Fruit fly (Drosophila melanogaster): Measurements from ENCODE around the gene wry.

wry gene

DNA sequence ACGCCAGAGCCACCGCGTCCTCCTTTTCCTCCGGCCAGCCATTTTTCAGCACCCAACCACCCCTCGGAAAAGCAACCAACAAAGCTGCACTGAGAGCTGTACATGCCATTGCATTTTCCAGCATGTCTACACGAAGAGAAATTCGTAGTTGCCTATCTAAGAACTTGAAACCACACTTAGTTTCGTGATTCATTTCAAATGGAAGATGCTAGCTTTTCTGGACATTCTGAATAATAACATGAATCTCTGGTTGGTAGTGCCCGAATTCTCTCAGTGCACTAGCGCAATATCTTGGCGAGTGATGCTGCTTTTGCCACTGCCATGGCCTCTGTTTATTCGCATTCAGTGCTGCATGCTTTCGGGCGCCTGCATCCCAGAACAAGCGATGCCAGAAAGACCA is 25.7 kb downstream of the wry start (continued):
- peak; percentile 2 for TF ChIP-seq Sox14 (GFP tag; optimal IDR thresholded peaks at IDR 0.05)
- TF ChIP-seq Hr39 (GFP tag; optimal IDR thresholded peaks at IDR 0.05), result peak; percentile 6
- peak in 1 of 2 experiments; percentile 20 for TF ChIP-seq ss (GFP tag; optimal IDR thresholded peaks at IDR 0.05)
- TF ChIP-seq CG11902 (GFP tag; optimal IDR thresholded peaks at IDR 0.05), result no peak
- TF ChIP-seq salr (GFP tag; optimal IDR thresholded peaks at IDR 0.05), result no peak
- TF ChIP-seq CG10669 (GFP tag; optimal IDR thresholded peaks at IDR 0.05), result peak; percentile 33

dm6 chr2L:1869503-1869902 is 33.2 kb downstream of the wry start, which contains the start of gene CG7295:
Gene CG7295 (plus strand): TSS chr2L:1869803.
- TF ChIP-seq Hr4 (GFP tag; optimal IDR thresholded peaks at IDR 0.05) (no peak), CG4318 (GFP tag; optimal IDR thresholded peaks at IDR 0.05) (no peak), net (GFP tag; optimal IDR thresholded peaks at IDR 0.05) (no peak), CG8319 (GFP tag; optimal IDR thresholded peaks at IDR 0.05) (no peak), fd85E (GFP tag; optimal IDR thresholded peaks at IDR 0.05) (no peak)

DNA sequence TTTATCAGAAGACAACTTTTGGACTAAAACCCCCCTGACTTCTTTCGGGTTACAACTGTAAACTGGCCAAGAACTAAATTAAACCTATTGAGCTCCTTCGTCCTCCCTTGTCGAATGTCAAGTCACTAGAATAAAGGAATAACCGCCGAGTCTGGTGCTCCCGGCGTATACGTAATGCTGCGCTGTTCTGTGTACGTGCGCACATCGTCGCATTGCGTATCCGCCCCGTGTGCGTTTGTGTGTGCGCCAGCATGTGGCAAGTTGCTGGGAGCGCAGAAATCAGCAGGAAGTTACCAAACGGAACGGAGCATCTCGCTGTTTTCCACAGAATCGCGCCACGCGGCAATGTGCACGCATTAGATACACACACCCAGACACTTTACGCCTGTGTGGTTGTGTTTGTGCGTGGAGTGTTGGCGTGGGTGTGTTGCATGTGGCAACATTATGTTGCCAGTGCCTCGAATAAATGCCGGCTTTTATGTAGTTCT is 37.3 kb downstream of the wry start:
- TF ChIP-seq svp (GFP tag), result peak; percentile 20
- TF ChIP-seq Sox14 (GFP tag; optimal IDR thresholded peaks at IDR 0.05), result no peak
- TF ChIP-seq CG1621 (tag; optimal IDR thresholded peaks at IDR 0.05), result no peak
- no peak for TF ChIP-seq Gug (GFP tag; IDR thresholded peaks at IDR 0.05)
- no peak for TF ChIP-seq Eip93F (GFP tag; optimal IDR thresholded peaks at IDR 0.05)
- TF ChIP-seq salr (GFP tag; optimal IDR thresholded peaks at IDR 0.05), result no peak
- TF ChIP-seq achi (GFP tag; optimal IDR thresholded peaks at IDR 0.05), result no peak
- TF ChIP-seq ss (GFP tag; optimal IDR thresholded peaks at IDR 0.05), result no peak
- no peak for TF ChIP-seq Sox102F (GFP tag; optimal IDR thresholded peaks at IDR 0.05)

- TF ChIP-seq OdsH (GFP tag; optimal IDR thresholded peaks at IDR 0.05) (no peak), CG6854 (GFP tag; optimal IDR thresholded peaks at IDR 0.05) (no peak), fd59A (GFP tag; optimal IDR thresholded peaks at IDR 0.05) (no peak), CG31627 (GFP tag; optimal IDR thresholded peaks at IDR 0.05) (no peak), CG6792 (GFP tag; optimal IDR thresholded peaks at IDR 0.05) (no peak), CG3919 (GFP tag; optimal IDR thresholded peaks at IDR 0.05) (no peak), Eip93F (GFP tag; optimal IDR thresholded peaks at IDR 0.05) (no peak), Ets96B (tag; optimal IDR thresholded peaks at IDR 0.05) (no peak), CG10631 (GFP tag; optimal IDR thresholded peaks at IDR 0.05) (no peak), Hr39 (GFP tag; optimal IDR thresholded peaks at IDR 0.05) (no peak), CG3032 (tag; optimal IDR thresholded peaks at IDR 0.05) (no peak), Sox15 (GFP tag; optimal IDR thresholded peaks at IDR 0.05) (no peak), CG10669 (GFP tag; optimal IDR thresholded peaks at IDR 0.05) (no peak), spab (GFP tag; optimal IDR thresholded peaks at IDR 0.05) (no peak), CG32006 (GFP tag; optimal IDR thresholded peaks at IDR 0.05) (no peak), acj6 (GFP tag; optimal IDR thresholded peaks at IDR 0.05) (no peak)
Measured at dm6 chr2L:1881380-1881779, 45.0 kb downstream of the wry start, which contains the start of gene CG31663. Gene CG31663 (minus strand): TSS chr2L:1881480.

DNA sequence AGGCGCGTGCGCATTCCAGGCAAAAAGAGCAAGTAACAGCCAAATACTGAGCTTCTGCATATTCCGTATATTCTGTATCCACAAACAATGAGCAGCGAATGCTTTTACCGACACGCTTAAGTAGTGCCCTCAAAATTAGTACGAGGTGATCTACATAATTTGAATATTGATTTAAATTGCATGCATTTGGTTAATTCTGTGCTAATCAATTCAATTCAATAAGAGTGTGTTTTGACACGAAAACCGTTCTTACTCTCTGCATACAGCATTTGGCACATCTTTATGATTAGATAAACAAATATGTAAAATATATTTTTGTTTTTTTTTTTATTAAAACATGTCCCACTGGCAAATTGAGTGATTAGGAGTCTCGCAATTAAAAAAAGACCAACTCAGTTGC is 46.8 kb downstream of the wry start, which contains the start of gene CG15358:
TSS of gene CG15358 (minus strand) at position 101 of the 400 bp plus-strand sequence.
- TF ChIP-seq CG9139 (GFP tag; optimal IDR thresholded peaks at IDR 0.05), result no peak
- no peak for TF ChIP-seq Smox (GFP tag; optimal IDR thresholded peaks at IDR 0.05)
- TF ChIP-seq spab (GFP tag; optimal IDR thresholded peaks at IDR 0.05), result no peak
- TF ChIP-seq Sox102F (GFP tag; optimal IDR thresholded peaks at IDR 0.05), result no peak
- TF ChIP-seq achi (GFP tag; optimal IDR thresholded peaks at IDR 0.05), result no peak
- TF ChIP-seq CG6808 (GFP tag; optimal IDR thresholded peaks at IDR 0.05), result no peak
- TF ChIP-seq Hr39 (GFP tag; optimal IDR thresholded peaks at IDR 0.05), result no peak
- no peak for TF ChIP-seq cyc (GFP tag; optimal IDR thresholded peaks at IDR 0.05)
- TF ChIP-seq lz (GFP tag; optimal IDR thresholded peaks at IDR 0.05), result no peak
- TF ChIP-seq CG6276 (GFP tag; optimal IDR thresholded peaks at IDR 0.05), result no peak
- TF ChIP-seq ss (GFP tag; optimal IDR thresholded peaks at IDR 0.05), result no peak
- TF ChIP-seq topi (GFP tag; optimal IDR thresholded peaks at IDR 0.05), result no peak
- no peak for TF ChIP-seq OdsH (GFP tag; optimal IDR thresholded peaks at IDR 0.05)

All from whole organism, prepupa.